Worm (Caenorhabditis elegans) whole organism, L4/young adult: ENCODE data around the gene clec-134.

Experiments used
- W03F9.2 ChIP-seq: fragments of 150-350 bp; optimal IDR thresholded peaks from 2 replicates; lab custom pipeline; 2014; ENCODE audit warnings: missing biosample characterization, missing genetic modification characterization
- him-1 ChIP-seq: sonication (generic microtip); optimal IDR thresholded peaks from 2 replicates; lab custom pipeline; 2016; ENCODE audit warnings: missing genotype, missing genetic modification reagents, missing genetic modification characterization, missing compliant biosample characterization

DNA sequence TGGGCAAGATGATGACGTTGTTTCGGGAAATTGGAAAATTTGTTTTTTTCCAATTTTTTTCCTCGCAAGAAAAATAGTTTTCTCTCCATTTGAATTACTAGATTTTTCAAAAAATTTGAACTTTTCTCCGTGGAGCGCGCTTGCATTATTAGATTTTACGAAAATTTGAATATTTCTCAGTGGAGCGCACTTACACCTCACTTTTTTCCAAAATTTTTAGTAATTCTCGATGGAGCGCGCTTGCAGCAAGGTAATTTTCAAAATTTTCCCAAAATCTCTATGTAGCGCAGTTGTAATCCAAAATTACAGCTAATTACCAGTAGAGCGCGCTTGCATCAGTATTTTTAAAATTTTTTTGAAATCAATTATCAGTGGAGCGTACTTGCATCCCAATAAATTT is 25.2 kb upstream of the clec-134 start:
- no peak for TF ChIP-seq W03F9.2 (tag; lab: Kevin White, UChicago)
- TF ChIP-seq him-1 (tag; lab: Kevin White, UChicago) = no peak
